Fruit fly (Drosophila melanogaster) whole organism, adult: ENCODE results near the gene repo.

ENCODE experiments used
- CG12768 ChIP-seq: fragments of 200-800 bp; sonication (Bioruptor generic); optimal IDR thresholded peaks from 2 replicates; lab custom pipeline; 2017; ENCODE audit warnings: missing biosample characterization, missing genetic modification characterization, mild to moderate bottlenecking, moderate library complexity, missing genetic modification reagents
- CG14711 ChIP-seq: fragments of 200-800 bp; sonication (Bioruptor generic); optimal IDR thresholded peaks from 2 replicates; lab custom pipeline; 2018; ENCODE audit warnings: missing biosample characterization, mild to moderate bottlenecking, missing genetic modification characterization, moderate library complexity
- CG1620 ChIP-seq: fragments of 200-800 bp; sonication (Bioruptor generic); optimal IDR thresholded peaks from 2 replicates; lab custom pipeline; 2016; ENCODE audit warnings: missing biosample characterization, missing genetic modification characterization
- CG33017 ChIP-seq: fragments of 200-800 bp; sonication (Bioruptor generic); optimal IDR thresholded peaks from 2 replicates; lab custom pipeline; 2018; ENCODE audit warnings: missing biosample characterization, mild to moderate bottlenecking, missing genetic modification characterization, moderate library complexity
- CG5204 ChIP-seq: fragments of 200-800 bp; sonication (Bioruptor generic); optimal IDR thresholded peaks from 2 replicates; lab custom pipeline; 2016; ENCODE audit warnings: missing biosample characterization, missing genetic modification characterization
- CG7045 ChIP-seq: fragments of 200-800 bp; sonication (Bioruptor generic); optimal IDR thresholded peaks from 2 replicates; lab custom pipeline; 2017; ENCODE audit warnings: missing biosample characterization, mild to moderate bottlenecking, missing genetic modification characterization
- CG7101 ChIP-seq: fragments of 200-800 bp; sonication (Bioruptor generic); optimal IDR thresholded peaks from 2 replicates; lab custom pipeline; 2018; ENCODE audit warnings: missing biosample characterization, mild to moderate bottlenecking, missing genetic modification characterization, moderate library complexity
- Crg-1 ChIP-seq: fragments of 200-800 bp; sonication (Bioruptor generic); optimal IDR thresholded peaks from 2 replicates; lab custom pipeline; 2016; ENCODE audit warnings: missing biosample characterization, missing genetic modification characterization
- Hr96 ChIP-seq: fragments of 200-800 bp; sonication (Bioruptor generic); optimal IDR thresholded peaks from 2 replicates; lab custom pipeline; 2016; ENCODE audit warnings: missing biosample characterization, missing genetic modification characterization
- Mnt ChIP-seq: fragments of 200-800 bp; sonication (Bioruptor generic); optimal IDR thresholded peaks from 2 replicates; lab custom pipeline; 2016; ENCODE audit warnings: missing biosample characterization, mild to moderate bottlenecking, missing genetic modification characterization
- bab1 ChIP-seq: fragments of 200-800 bp; sonication (Bioruptor generic); optimal IDR thresholded peaks from 3 replicates; lab custom pipeline; 2019; ENCODE audit warnings: missing biosample characterization, mild to moderate bottlenecking, missing genetic modification characterization, moderate library complexity
- cic ChIP-seq: fragments of 200-800 bp; sonication (Bioruptor generic); optimal IDR thresholded peaks from 2 replicates; lab custom pipeline; 2017; ENCODE audit warnings: missing biosample characterization, mild to moderate bottlenecking, missing genetic modification characterization, moderate library complexity
- cnc ChIP-seq, 2 experiments: fragments of >200 bp; optimal IDR thresholded peaks; 2 replicates each; lab custom pipeline; 2017
- kay ChIP-seq: fragments of 200-800 bp; sonication (Bioruptor generic); peaks from one replicate; lab custom pipeline; 2016; ENCODE audit warnings: missing biosample characterization, missing genetic modification characterization, borderline replicate concordance
- ovo ChIP-seq: fragments of 200-800 bp; sonication (Bioruptor generic); optimal IDR thresholded peaks from 2 replicates; lab custom pipeline; 2016; ENCODE audit warnings: missing biosample characterization, missing genetic modification characterization
- pad ChIP-seq: fragments of 200-800 bp; sonication (Bioruptor generic); optimal IDR thresholded peaks from 3 replicates; lab custom pipeline; 2017; ENCODE audit warnings: missing biosample characterization, missing genetic modification characterization, mild to moderate bottlenecking, moderate library complexity, missing genetic modification reagents
- tj ChIP-seq: fragments of 200-800 bp; sonication (Bioruptor generic); optimal IDR thresholded peaks from 3 replicates; lab custom pipeline; 2017; ENCODE audit warnings: missing biosample characterization, mild to moderate bottlenecking, missing genetic modification characterization, moderate library complexity
- toe ChIP-seq: fragments of 200-800 bp; sonication (Bioruptor generic); optimal IDR thresholded peaks from 2 replicates; lab custom pipeline; 2016; ENCODE audit warnings: missing biosample characterization, missing genetic modification characterization

repo gene

DNA sequence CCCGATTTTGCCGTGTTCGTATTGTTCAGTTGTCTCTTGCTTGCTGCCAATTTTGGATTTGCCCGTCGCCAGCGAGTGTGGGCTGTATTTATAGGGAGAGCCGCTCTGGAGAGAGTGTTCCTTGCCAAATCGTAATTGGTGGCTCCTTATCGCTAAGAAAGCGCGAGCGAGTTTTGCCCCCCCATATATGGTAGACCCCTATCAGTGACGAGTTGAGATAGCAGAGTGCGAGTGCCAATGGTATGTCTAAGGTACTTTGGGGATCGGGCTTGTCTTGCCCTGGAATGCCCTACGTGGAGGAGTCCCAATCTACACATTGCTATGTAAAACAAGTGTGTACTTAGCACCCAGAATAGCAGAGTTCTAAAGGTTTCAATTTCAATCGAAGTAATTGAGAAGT, 43.5 kb downstream of the repo start, which contains the start of gene CG7142:
CG7142 (minus strand) TSS at position 29 of the 400 bp plus-strand sequence.
- no peak for TF ChIP-seq Crg-1 (GFP tag; lab: Kevin White, UChicago)
- peak; percentile 34 for TF ChIP-seq kay (GFP tag; lab: Kevin White, UChicago)
- no peak for TF ChIP-seq pad (GFP tag; lab: Kevin White, UChicago)
- TF ChIP-seq CG1620 (GFP tag; lab: Kevin White, UChicago) = no peak
- no peak for TF ChIP-seq cnc (optimal IDR thresholded peaks at IDR 0.05; lab: Kevin White, UChicago)
- TF ChIP-seq CG33017 (tag; lab: Kevin White, UChicago) = peak; percentile 18
- TF ChIP-seq Mnt = peak; percentile 12
- no peak for TF ChIP-seq tj
- TF ChIP-seq CG7101 (tag; lab: Kevin White, UChicago) = no peak
- no peak for TF ChIP-seq Hr96 (GFP tag; lab: Kevin White, UChicago)
- no peak for TF ChIP-seq CG5204 (GFP tag; lab: Kevin White, UChicago)
- no peak for TF ChIP-seq toe (GFP tag; lab: Kevin White, UChicago)
- no peak for TF ChIP-seq bab1 (GFP tag; lab: Kevin White, UChicago)
- TF ChIP-seq ovo = no peak
- peak; percentile 1 for TF ChIP-seq cic (GFP tag; lab: Kevin White, UChicago)

DNA sequence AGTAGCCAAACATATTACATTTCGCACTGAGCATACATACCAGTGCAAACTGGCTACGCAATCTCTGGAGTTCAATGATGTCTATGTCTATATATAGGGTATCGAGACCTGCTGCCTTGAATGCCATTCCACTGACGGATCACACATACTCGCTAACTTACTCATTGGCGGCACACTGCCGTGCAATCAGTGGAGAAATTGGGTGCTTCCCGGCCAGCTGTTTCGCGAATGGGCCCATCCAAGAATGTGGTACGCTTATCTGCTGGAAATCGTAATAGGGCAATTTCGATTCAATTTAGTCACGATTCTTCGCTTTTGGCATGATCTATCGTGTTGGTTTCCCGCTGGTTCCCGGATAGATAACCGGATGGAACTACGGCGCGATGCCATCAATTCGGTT, 44.1 kb downstream of the repo start:
- TF ChIP-seq bab1 (GFP tag; lab: Kevin White, UChicago) (no peak), cnc (optimal IDR thresholded peaks at IDR 0.05; lab: Kevin White, UChicago) (no peak), Mnt (no peak), CG14711 (tag; lab: Kevin White, UChicago) (no peak), kay (GFP tag; lab: Kevin White, UChicago) (no peak), pad (GFP tag; lab: Kevin White, UChicago) (no peak), CG1620 (GFP tag; lab: Kevin White, UChicago) (no peak), Crg-1 (GFP tag; lab: Kevin White, UChicago) (no peak), CG5204 (GFP tag; lab: Kevin White, UChicago) (no peak), CG7101 (tag; lab: Kevin White, UChicago) (no peak), toe (GFP tag; lab: Kevin White, UChicago) (no peak), CG33017 (tag; lab: Kevin White, UChicago) (no peak), CG12768 (GFP tag; lab: Kevin White, UChicago) (no peak)

DNA sequence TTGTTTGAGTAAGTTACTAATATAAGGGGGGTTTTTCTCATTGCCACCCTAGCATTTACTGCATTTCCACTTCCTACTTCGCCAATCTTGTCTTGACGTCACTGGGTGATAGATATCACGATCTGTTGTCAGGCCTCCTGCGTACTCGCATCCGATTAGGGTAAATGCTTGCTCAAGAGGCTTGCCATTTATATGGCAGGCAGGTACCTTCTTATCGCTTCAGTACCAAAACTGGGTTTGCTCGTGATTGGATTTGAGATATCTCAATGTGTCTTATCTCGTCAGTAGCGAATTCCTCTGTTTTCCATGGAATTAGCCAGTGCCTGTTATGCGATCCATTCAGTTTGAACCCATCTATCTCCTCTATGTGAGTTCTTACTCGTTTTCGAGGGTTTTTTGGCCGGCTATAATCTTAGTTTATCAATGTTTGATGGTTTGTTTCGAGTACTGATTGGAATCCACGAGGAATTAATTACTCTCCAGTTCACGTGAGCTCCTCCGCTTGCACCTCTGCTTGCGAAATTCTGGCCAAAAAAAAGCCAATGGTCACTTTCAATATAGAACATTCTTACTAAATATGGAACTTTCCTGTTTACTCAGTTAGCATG, 45.0 kb downstream of the repo start:
- TF ChIP-seq ovo = no peak
- TF ChIP-seq kay (GFP tag; lab: Kevin White, UChicago) = no peak
- no peak for TF ChIP-seq Hr96 (GFP tag; lab: Kevin White, UChicago)
- no peak for TF ChIP-seq CG12768 (GFP tag; lab: Kevin White, UChicago)

DNA sequence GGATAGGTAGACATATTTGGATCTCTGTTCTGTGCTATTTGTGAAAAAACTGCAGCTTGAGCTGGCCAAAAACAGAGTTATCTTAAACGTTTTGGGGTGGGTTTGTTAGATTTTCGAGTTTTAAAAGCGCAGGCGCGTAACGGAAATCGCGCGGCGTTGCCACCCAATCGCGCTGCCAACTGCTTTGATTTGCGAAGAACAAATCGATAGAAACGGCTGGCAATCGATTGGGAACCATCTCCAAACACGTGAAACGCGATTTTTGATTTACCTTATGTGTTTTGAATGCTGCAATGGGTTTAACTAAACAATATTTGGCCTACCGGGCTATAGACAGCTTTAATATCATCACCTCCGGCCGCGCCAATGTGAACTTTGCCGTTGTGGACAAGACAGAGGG, 47.4 kb downstream of the repo start, which contains the start of the genes CG14312 and CG8064:
CG14312 (minus strand) TSS at position 88 of the 400 bp plus-strand sequence.
CG8064 (plus strand) TSS at position 220 of the 400 bp plus-strand sequence.
- TF ChIP-seq toe (GFP tag; lab: Kevin White, UChicago) = no peak
- TF ChIP-seq CG7045 (GFP tag; lab: Kevin White, UChicago) = no peak
- peak; percentile 11 for TF ChIP-seq bab1 (GFP tag; lab: Kevin White, UChicago)
- peak; percentile 97 for TF ChIP-seq Mnt

- TF ChIP-seq CG12768 (GFP tag; lab: Kevin White, UChicago) = no peak
These were observed 52.7 kb downstream of the repo start, which contains the start of gene CG7131 for dm6 chr3R:18288677-18289076. Gene CG7131 (minus strand): TSS chr3R:18288777.
